Worm (Caenorhabditis elegans) whole organism, L3 larva: ENCODE measurements around the gene K11D12.14.

Experiments used
- R02D3.7 ChIP-seq: fragments of 150-350 bp; optimal IDR thresholded peaks from 2 replicates; lab custom pipeline; 2014; ENCODE audit warnings: missing biosample characterization, missing genetic modification characterization
- ZK546.5 ChIP-seq: sonication (generic microtip); optimal IDR thresholded peaks from 2 replicates; lab custom pipeline; 2017; ENCODE audit warnings: missing biosample characterization, missing genetic modification characterization
- ama-1 ChIP-seq: fragments of 150-350 bp; optimal IDR thresholded peaks from 2 replicates; lab custom pipeline; 2018
- ceh-16 ChIP-seq: sonication (generic microtip); optimal IDR thresholded peaks from 2 replicates; lab custom pipeline; 2017; ENCODE audit warnings: missing biosample characterization, missing genetic modification characterization
- ceh-82 ChIP-seq: fragments of 150-350 bp; optimal IDR thresholded peaks from 2 replicates; lab custom pipeline; 2014; ENCODE audit warnings: missing biosample characterization, missing genetic modification characterization
- ceh-9 ChIP-seq: sonication (generic microtip); optimal IDR thresholded peaks from 2 replicates; lab custom pipeline; 2018; ENCODE audit warnings: missing biosample characterization, missing genetic modification characterization
- daf-12 ChIP-seq: fragments of 150-350 bp; optimal IDR thresholded peaks from 2 replicates; lab custom pipeline; 2014; ENCODE audit warnings: missing biosample characterization, missing genetic modification reagents, missing genetic modification characterization
- egl-27 ChIP-seq: sonication (generic microtip); optimal IDR thresholded peaks from 4 replicates; lab custom pipeline; 2017; ENCODE audit warnings: missing biosample characterization, missing genetic modification reagents, missing genetic modification characterization
- elt-2 ChIP-seq: sonication (generic microtip); optimal IDR thresholded peaks from 2 replicates; lab custom pipeline; 2016; ENCODE audit warnings: missing genetic modification reagents, mild to moderate bottlenecking, missing genetic modification characterization, missing compliant biosample characterization
- fkh-2 ChIP-seq: fragments of 150-350 bp; optimal IDR thresholded peaks from 2 replicates; lab custom pipeline; 2014; ENCODE audit warnings: missing biosample characterization, missing genetic modification reagents, missing genetic modification characterization
- hmg-11 ChIP-seq: sonication (generic microtip); optimal IDR thresholded peaks from 2 replicates; lab custom pipeline; 2016; ENCODE audit warnings: missing genetic modification characterization, missing compliant biosample characterization
- jun-1 ChIP-seq: fragments of 150-350 bp; optimal IDR thresholded peaks from 2 replicates; lab custom pipeline; 2014; ENCODE audit warnings: missing biosample characterization, missing genetic modification reagents, missing genetic modification characterization
- lin-39 ChIP-seq: fragments of 150-350 bp; optimal IDR thresholded peaks from 2 replicates; lab custom pipeline; 2018; ENCODE audit warnings: missing biosample characterization, missing genetic modification reagents, missing genetic modification characterization
- mdl-1 ChIP-seq: fragments of 150-350 bp; optimal IDR thresholded peaks from 2 replicates; lab custom pipeline; 2014; ENCODE audit warnings: missing biosample characterization, missing genetic modification characterization
- mml-1 ChIP-seq: fragments of 150-350 bp; sonication (generic microtip); optimal IDR thresholded peaks from 3 replicates; lab custom pipeline; 2014; ENCODE audit warnings: missing biosample characterization, missing genetic modification characterization
- nfya-1 ChIP-seq: sonication (generic microtip); optimal IDR thresholded peaks from 2 replicates; lab custom pipeline; 2017; ENCODE audit warnings: missing genetic modification characterization, mild to moderate bottlenecking, missing compliant biosample characterization, antibody characterized with exemption, moderate library complexity; ENCODE audit not compliant: insufficient read depth
- nhr-11 ChIP-seq: fragments of 150-350 bp; optimal IDR thresholded peaks from 2 replicates; lab custom pipeline; 2014; ENCODE audit warnings: missing biosample characterization, missing genetic modification characterization
- nhr-23 ChIP-seq: fragments of 150-350 bp; optimal IDR thresholded peaks from 2 replicates; lab custom pipeline; 2014; ENCODE audit warnings: missing biosample characterization, missing genetic modification reagents, missing genetic modification characterization
- nhr-237 ChIP-seq: fragments of 150-350 bp; optimal IDR thresholded peaks from 2 replicates; lab custom pipeline; 2014; ENCODE audit warnings: missing biosample characterization, missing genetic modification characterization
- nhr-28 ChIP-seq: fragments of 150-350 bp; optimal IDR thresholded peaks from 2 replicates; lab custom pipeline; 2014; ENCODE audit warnings: missing biosample characterization, missing genetic modification characterization
- nhr-43 ChIP-seq: sonication (generic microtip); optimal IDR thresholded peaks from 2 replicates; lab custom pipeline; 2016; ENCODE audit warnings: mild to moderate bottlenecking, missing genetic modification characterization, missing compliant biosample characterization; ENCODE audit not compliant: poor library complexity, severe bottlenecking
- nhr-76 ChIP-seq: fragments of 150-350 bp; sonication (generic microtip); optimal IDR thresholded peaks from 5 replicates; lab custom pipeline; 2014; ENCODE audit warnings: missing biosample characterization, missing genetic modification characterization
- nhr-77 ChIP-seq: fragments of 150-350 bp; optimal IDR thresholded peaks from 2 replicates; lab custom pipeline; 2014; ENCODE audit warnings: missing biosample characterization, missing genetic modification characterization
- pqm-1 ChIP-seq: fragments of 150-350 bp; optimal IDR thresholded peaks from 2 replicates; lab custom pipeline; 2017; ENCODE audit warnings: missing biosample characterization, missing genetic modification characterization, inconsistent platforms
- sea-2 ChIP-seq: fragments of 150-350 bp; sonication (generic microtip); optimal IDR thresholded peaks from 4 replicates; lab custom pipeline; 2014; ENCODE audit warnings: missing biosample characterization, missing genetic modification reagents, missing genetic modification characterization
- skn-1 ChIP-seq: fragments of 150-350 bp; optimal IDR thresholded peaks from 2 replicates; lab custom pipeline; 2014; ENCODE audit warnings: missing biosample characterization, missing genetic modification characterization
- tbx-2 ChIP-seq: sonication (generic microtip); optimal IDR thresholded peaks from 2 replicates; lab custom pipeline; 2016; ENCODE audit warnings: mild to moderate bottlenecking, missing genetic modification characterization, missing compliant biosample characterization
- unc-39 ChIP-seq: sonication (generic microtip); optimal IDR thresholded peaks from 4 replicates; lab custom pipeline; 2017; ENCODE audit warnings: missing biosample characterization, missing genetic modification characterization
- zag-1 ChIP-seq: fragments of 150-350 bp; optimal IDR thresholded peaks from 2 replicates; lab custom pipeline; 2014; ENCODE audit warnings: missing biosample characterization, missing genetic modification characterization
- ztf-11 ChIP-seq: fragments of 150-350 bp; optimal IDR thresholded peaks from 2 replicates; lab custom pipeline; 2014; ENCODE audit warnings: missing biosample characterization, missing genetic modification characterization
- ztf-4 ChIP-seq: fragments of 150-350 bp; optimal IDR thresholded peaks from 2 replicates; lab custom pipeline; 2014; ENCODE audit warnings: missing biosample characterization, missing genetic modification characterization

The K11D12.14 gene

DNA sequence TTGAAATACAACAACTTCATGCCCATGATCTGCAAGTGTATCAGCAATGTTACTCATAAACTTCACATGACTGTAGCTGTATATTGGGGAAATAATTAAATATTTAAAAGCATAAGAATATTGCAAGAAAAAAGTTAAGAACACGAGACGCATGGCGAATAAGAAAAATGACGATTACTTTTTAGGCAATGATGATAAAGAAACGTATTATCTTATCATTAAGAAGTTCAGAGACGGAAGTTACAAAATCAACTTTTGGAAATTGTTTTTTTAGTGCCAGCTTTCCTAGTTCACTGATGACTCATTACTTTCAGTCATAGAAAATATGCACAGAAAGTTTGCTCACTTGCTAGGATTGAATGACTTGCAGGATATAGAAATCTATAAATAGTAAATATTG is 49.0 kb upstream of the K11D12.14 start, which contains the start of gene ugt-7:
ugt-7 (minus strand) TSS at position 161 of the 400 bp plus-strand sequence.
- TF ChIP-seq pqm-1 (tag; lab: Kevin White, UChicago): peak; percentile 27
- TF ChIP-seq R02D3.7 (tag; lab: Kevin White, UChicago): no peak
- TF ChIP-seq sea-2 (GFP tag; lab: Kevin White, UChicago): no peak
- TF ChIP-seq elt-2 (tag; lab: Kevin White, UChicago): peak; percentile 57
- TF ChIP-seq, all 47 proteins: peak for 2

DNA sequence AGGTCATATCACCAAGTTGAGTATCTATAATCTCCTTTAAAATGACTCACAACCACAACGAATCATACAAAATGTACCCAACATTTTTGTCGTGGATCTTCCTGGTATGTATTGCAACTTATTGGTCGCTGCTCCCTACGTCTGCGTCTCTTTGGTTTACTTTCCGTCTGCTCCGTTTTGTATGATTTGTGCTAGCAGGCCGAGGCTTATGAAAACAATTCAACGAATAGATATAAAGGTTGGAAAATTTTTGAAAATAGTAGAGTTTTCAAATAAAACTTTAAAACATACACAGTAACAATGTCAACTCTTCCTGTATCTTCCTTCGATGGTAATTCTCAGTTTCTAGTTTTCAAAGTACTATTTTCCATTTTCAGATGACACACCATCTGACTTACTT is 48.0 kb upstream of the K11D12.14 start, which contains the start of gene srr-8:
srr-8 (plus strand) TSS at position 301 of the 400 bp plus-strand sequence.
- no peak for TF ChIP-seq zag-1 (tag; lab: Kevin White, UChicago)
- no peak for TF ChIP-seq nhr-28 (tag; lab: Kevin White, UChicago)
- no peak for TF ChIP-seq unc-39 (tag; lab: Kevin White, UChicago)
- TF ChIP-seq fkh-2: no peak
- TF ChIP-seq pqm-1 (tag; lab: Kevin White, UChicago): no peak
- TF ChIP-seq nhr-77 (tag; lab: Kevin White, UChicago): no peak
- no peak for TF ChIP-seq skn-1
- no peak for TF ChIP-seq nhr-11 (tag; lab: Kevin White, UChicago)
- no peak for TF ChIP-seq nhr-23 (tag; lab: Kevin White, UChicago)
- no peak for TF ChIP-seq nhr-43 (tag; lab: Kevin White, UChicago)
- no peak for TF ChIP-seq hmg-11 (tag; lab: Kevin White, UChicago)
- no peak for TF ChIP-seq lin-39
- TF ChIP-seq ceh-9 (tag; lab: Kevin White, UChicago): no peak
- no peak for TF ChIP-seq ztf-11 (tag; lab: Kevin White, UChicago)
- no peak for TF ChIP-seq R02D3.7 (tag; lab: Kevin White, UChicago)
- TF ChIP-seq egl-27 (tag; lab: Kevin White, UChicago): no peak

DNA sequence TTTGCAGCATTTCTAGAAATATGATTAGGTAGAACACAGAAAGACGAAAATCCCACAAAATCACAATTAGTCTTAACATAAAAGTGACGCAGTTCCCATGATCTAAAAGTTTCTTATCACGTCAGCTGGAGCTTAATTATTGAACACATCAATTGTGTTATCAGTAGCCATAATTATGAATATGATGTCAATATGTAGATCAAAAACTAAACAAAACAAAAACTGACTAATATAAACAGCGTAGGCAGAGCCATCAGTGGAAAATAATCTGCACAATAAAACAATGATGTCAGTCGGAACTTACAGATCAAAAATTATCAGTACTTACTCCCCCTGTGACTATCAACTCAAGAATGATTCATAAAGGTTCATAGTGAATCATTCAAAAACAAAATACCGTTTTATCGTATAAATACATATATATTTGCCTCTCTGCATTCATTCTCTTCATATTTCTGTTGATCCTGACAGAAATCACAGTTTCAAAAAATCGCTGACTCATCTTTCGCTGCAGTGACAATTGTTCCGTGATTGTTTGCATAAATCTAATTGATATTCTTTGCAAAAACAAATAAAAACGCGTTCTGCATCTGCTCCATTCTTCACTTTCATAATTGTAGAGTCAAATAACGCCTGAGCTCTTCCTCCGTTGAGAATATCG is 37.1 kb upstream of the K11D12.14 start, which contains the start of gene srr-6:
srr-6 (plus strand) TSS at position 611 of the 661 bp plus-strand sequence.
- no peak for TF ChIP-seq ama-1 (lab: Kevin White, UChicago)
- no peak for TF ChIP-seq nhr-23 (tag; lab: Kevin White, UChicago)
- peak; percentile 66 for TF ChIP-seq jun-1 (tag; lab: Kevin White, UChicago)
- peak; percentile 97 for TF ChIP-seq pqm-1 (tag; lab: Kevin White, UChicago)
- TF ChIP-seq elt-2 (tag; lab: Kevin White, UChicago): peak; percentile 80
- no peak for TF ChIP-seq R02D3.7 (tag; lab: Kevin White, UChicago)
- no peak for TF ChIP-seq mml-1 (tag; lab: Kevin White, UChicago)
- TF ChIP-seq hmg-11 (tag; lab: Kevin White, UChicago): no peak
- TF ChIP-seq tbx-2 (tag; lab: Kevin White, UChicago): no peak
- TF ChIP-seq egl-27 (tag; lab: Kevin White, UChicago): peak; percentile 28
- no peak for TF ChIP-seq ceh-16 (tag; lab: Kevin White, UChicago)
- TF ChIP-seq ceh-82: no peak

DNA sequence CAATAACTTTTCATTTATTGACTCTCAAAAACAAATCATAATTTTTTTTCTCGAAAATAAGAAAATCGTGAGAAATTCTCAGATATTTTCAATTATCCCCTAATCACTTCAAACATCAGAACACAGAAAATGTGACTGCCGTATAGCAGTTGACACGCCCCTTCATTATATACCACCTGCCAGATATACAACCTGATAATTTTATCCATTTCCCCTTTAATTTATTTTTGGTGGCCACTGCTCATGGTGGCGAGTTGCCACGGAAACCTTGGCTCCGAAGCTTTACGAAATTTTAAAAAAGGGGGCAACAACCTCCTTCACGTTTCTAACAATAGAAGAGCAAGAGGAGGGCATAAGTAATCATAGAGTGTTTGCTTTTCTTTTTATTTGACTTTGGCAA is 32.7 kb upstream of the K11D12.14 start:
- TF ChIP-seq mdl-1 (tag; lab: Kevin White, UChicago) (no peak), nhr-76 (tag; lab: Kevin White, UChicago) (no peak), nfya-1 (tag; lab: Kevin White, UChicago) (no peak), nhr-237 (tag; lab: Kevin White, UChicago) (no peak), ztf-4 (no peak), skn-1 (no peak), lin-39 (no peak), fkh-2 (no peak), hmg-11 (tag; lab: Kevin White, UChicago) (no peak)

DNA sequence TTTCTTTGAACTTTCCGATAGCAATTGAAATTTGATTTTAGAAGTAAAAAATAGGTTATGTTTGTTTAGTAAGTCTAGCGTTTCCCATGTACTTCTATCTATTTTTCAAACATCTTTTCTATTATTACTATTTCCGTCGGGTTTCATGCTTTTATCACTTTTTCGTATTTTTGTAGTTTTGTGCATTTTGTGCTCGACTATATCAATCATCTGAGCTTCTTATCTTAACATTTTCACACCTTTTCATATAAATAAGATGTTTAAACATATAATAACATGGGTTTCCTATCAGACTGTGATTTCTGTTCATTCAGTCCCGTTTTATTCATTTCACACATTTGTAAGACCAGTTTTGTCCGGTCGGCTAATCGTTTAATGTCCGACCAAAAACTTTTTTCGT is 31.4 kb upstream of the K11D12.14 start:
- peak; percentile 86 for TF ChIP-seq elt-2 (tag; lab: Kevin White, UChicago)
- peak; percentile 85 for TF ChIP-seq pqm-1 (tag; lab: Kevin White, UChicago)
- no peak for TF ChIP-seq ZK546.5

DNA sequence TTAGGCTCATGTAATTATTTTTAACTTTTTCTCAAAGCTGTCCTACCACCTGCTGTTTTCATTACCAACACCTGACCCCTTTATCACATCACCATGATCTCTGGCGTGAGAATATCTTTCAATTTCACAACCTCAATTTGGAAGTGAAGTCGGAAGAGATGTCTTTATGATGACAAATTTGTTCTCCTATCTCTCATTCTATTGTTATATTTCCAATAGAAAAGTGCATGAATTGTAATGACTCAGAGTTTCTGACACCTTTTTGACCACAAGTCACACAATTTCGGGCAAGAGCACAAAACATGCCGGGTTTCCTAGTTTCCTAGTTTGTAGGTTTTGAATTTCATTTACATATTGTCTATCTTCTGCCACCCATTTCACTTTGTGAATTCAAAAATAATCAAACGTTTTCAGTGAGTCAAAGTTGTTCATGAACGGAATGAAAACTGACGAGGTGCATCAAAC is 30.6 kb upstream of the K11D12.14 start, which contains the start of gene srr-4:
srr-4 (plus strand) TSS at position 415 of the 465 bp plus-strand sequence.
- peak; percentile 28 for TF ChIP-seq pqm-1 (tag; lab: Kevin White, UChicago)
- no peak for TF ChIP-seq daf-12 (tag; lab: Kevin White, UChicago)
